Fruit fly (Drosophila melanogaster) whole organism, embryonic: ENCODE results near the gene Glg1.

Experiments used
- CG12659 ChIP-seq: fragments of 200-800 bp; sonication (Bioruptor generic); optimal IDR thresholded peaks from 3 replicates; lab custom pipeline; 2017; ENCODE audit warnings: mild to moderate bottlenecking, missing biosample characterization, missing genetic modification reagents, missing genetic modification characterization
- Lpt ChIP-seq: fragments of >200 bp; optimal IDR thresholded peaks from 2 replicates; lab custom pipeline; 2018; ENCODE audit warnings: missing biosample characterization, missing genetic modification characterization
- chinmo ChIP-seq: fragments of 200-800 bp; sonication (Bioruptor generic); IDR thresholded peaks from 4 replicates; pipeline ENCODE4 v1.3.6; 2022; ENCODE audit warnings: missing biosample characterization, missing genetic modification characterization; ENCODE audit not compliant: partially characterized antibody
- hkb ChIP-seq, 2 experiments: fragments of 200-800 bp in 1 of 2; fragments of >200 bp in 1 of 2; sonication (Bioruptor generic) in 1 of 2; IDR thresholded peaks in 1 of 2; optimal IDR thresholded peaks in 1 of 2; 2 replicates each; pipeline versions ENCODE4 v1.3.6 to Lab custom; 2017 to 2022; ENCODE audit warnings: missing biosample characterization in 1 of 2, missing genetic modification characterization in 1 of 2
- slou ChIP-seq: fragments of 200-800 bp; sonication (Bioruptor generic); optimal IDR thresholded peaks from 3 replicates; lab custom pipeline; 2016; ENCODE audit warnings: missing biosample characterization, missing genetic modification characterization

DNA sequence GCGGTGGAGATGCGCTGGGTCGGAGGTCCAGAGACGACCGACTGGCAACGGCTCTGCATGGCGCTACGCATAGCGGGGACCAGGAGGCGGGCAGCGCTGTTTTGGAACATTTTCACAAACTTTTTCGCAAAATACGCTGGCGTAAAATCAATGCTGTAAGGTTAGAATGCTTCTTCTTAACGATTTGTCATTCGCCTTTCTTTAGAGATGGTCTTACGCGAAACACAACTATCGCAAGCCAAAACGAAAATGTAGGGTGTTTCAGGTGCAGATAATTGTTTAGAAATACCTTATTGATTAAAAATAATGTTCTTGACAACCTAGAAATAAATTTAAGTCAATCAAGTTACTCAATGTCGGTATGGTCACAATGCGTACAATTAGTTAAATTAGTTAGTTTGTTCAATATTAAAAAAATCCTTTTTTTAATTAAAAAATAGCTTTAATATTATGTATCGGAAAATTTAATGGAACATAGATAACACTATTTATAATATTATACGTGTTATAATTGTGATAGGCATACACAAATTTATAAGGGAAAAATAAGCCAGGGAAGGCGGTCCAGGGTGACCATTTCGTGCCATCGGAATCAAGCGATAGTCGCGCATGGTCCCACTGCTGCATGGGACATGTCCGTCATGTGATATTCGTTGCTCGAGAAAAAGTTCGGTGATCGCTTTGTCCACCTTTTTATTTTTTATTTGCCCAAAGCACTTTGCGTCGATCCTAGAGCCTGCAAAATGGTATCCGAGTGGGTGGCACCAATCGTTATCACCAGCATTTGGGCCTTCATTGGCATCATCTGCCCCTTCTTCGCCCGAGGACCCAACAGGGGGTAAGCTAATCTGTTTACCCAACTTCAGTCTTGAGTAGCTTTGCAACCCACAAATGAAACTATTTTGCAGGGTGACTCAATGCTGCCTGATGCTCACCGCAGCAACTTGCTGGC lies 32.2 kb upstream of the Glg1 start, which contains the start of the genes COX8 and VhaM9.7-b:
- TF ChIP-seq hkb (optimal IDR thresholded peaks at IDR 0.05; lab: Kevin White, UChicago) (no peak), hkb (GFP tag; IDR thresholded peaks at IDR 0.05; lab: Robert Waterston, UW) (peak; percentile 27; the same call in 1 of the 2 replicates), CG12659 (GFP tag; lab: Kevin White, UChicago) (peak; percentile 79), chinmo (0 out of 4 replicates have a peak, but pooled peaks have one; percentile 63), Lpt (GFP tag; lab: Kevin White, UChicago) (no peak), slou (GFP tag; lab: Kevin White, UChicago) (peak; percentile 57)
